Worm (Caenorhabditis elegans) whole organism, L1 larva: ENCODE results near the gene D1046.2.

Experiments
- C04F5.9 ChIP-seq: sonication (generic microtip); optimal IDR thresholded peaks from 2 replicates; lab custom pipeline; 2016; ENCODE audit warnings: missing genetic modification characterization, missing compliant biosample characterization
- C34B4.2 ChIP-seq: sonication (generic microtip); optimal IDR thresholded peaks from 2 replicates; lab custom pipeline; 2017; ENCODE audit warnings: mild to moderate bottlenecking, missing genetic modification characterization, missing compliant biosample characterization
- Y116A8C.19 ChIP-seq: sonication (generic microtip); optimal IDR thresholded peaks from 2 replicates; lab custom pipeline; 2016; ENCODE audit warnings: missing compliant biosample characterization, missing genetic modification characterization, borderline replicate concordance
- aha-1 ChIP-seq: fragments of 150-350 bp; optimal IDR thresholded peaks from 2 replicates; lab custom pipeline; 2014; ENCODE audit warnings: missing biosample characterization, missing genetic modification characterization
- alr-1 ChIP-seq: fragments of 200-800 bp; sonication (Bioruptor generic); optimal IDR thresholded peaks from 2 replicates; lab custom pipeline; 2018; ENCODE audit warnings: borderline replicate concordance, mild to moderate bottlenecking, missing genetic modification characterization, missing compliant biosample characterization
- aly-2 ChIP-seq: fragments of 150-350 bp; optimal IDR thresholded peaks from 2 replicates; lab custom pipeline; 2014; ENCODE audit warnings: missing biosample characterization, missing genetic modification characterization
- ceh-88 ChIP-seq: fragments of 200-800 bp; sonication (Bioruptor generic); IDR thresholded peaks from 2 replicates; pipeline ENCODE4 v1.3.6; 2022; ENCODE audit warnings: missing genetic modification characterization, missing compliant biosample characterization
- dsc-1 ChIP-seq: sonication (generic microtip); optimal IDR thresholded peaks from 2 replicates; lab custom pipeline; 2016; ENCODE audit warnings: mild to moderate bottlenecking, missing genetic modification characterization, missing compliant biosample characterization
- ets-5 ChIP-seq: fragments of 200-800 bp; sonication (Bioruptor generic); IDR thresholded peaks from 2 replicates; pipeline ENCODE4 v1.3.6; 2022; ENCODE audit warnings: missing genetic modification characterization, missing compliant biosample characterization
- grh-1 ChIP-seq: fragments of 200-800 bp; sonication (Bioruptor generic); IDR thresholded peaks from 2 replicates; pipeline ENCODE4 v1.3.6; 2022; ENCODE audit warnings: missing genetic modification reagents, missing genetic modification characterization, missing compliant biosample characterization
- hlh-4 ChIP-seq: sonication (generic microtip); optimal IDR thresholded peaks from 2 replicates; lab custom pipeline; 2016; ENCODE audit warnings: mild to moderate bottlenecking, missing genetic modification characterization, missing compliant biosample characterization
- hpl-2 ChIP-seq: fragments of 150-350 bp; optimal IDR thresholded peaks from 2 replicates; lab custom pipeline; 2014; ENCODE audit warnings: missing biosample characterization, missing genetic modification reagents, missing genetic modification characterization
- lin-13 ChIP-seq: fragments of 150-350 bp; optimal IDR thresholded peaks from 2 replicates; lab custom pipeline; 2014; ENCODE audit warnings: missing biosample characterization, missing genetic modification reagents, missing genetic modification characterization
- lin-15B ChIP-seq: fragments of 150-350 bp; sonication (generic microtip); optimal IDR thresholded peaks from 3 replicates; lab custom pipeline; 2014; ENCODE audit warnings: missing biosample characterization, missing genetic modification characterization
- lin-39 ChIP-seq: fragments of 150-350 bp; optimal IDR thresholded peaks from 2 replicates; lab custom pipeline; 2014; ENCODE audit warnings: missing biosample characterization, missing genetic modification reagents, missing genetic modification characterization
- lir-3 ChIP-seq: sonication (generic microtip); optimal IDR thresholded peaks from 2 replicates; lab custom pipeline; 2016; ENCODE audit warnings: mild to moderate bottlenecking, missing genetic modification characterization, moderate library complexity, missing compliant biosample characterization; ENCODE audit not compliant: poor library complexity
- mef-2 ChIP-seq: fragments of 150-350 bp; optimal IDR thresholded peaks from 2 replicates; lab custom pipeline; 2014; ENCODE audit warnings: missing biosample characterization, missing genetic modification characterization
- nhr-11 ChIP-seq: fragments of 150-350 bp; optimal IDR thresholded peaks from 2 replicates; lab custom pipeline; 2014; ENCODE audit warnings: missing biosample characterization, missing genetic modification characterization
- nhr-19 ChIP-seq: fragments of 200-800 bp; sonication (Bioruptor generic); conservative IDR thresholded peaks from 2 replicates; pipeline ENCODE4 v1.3.6; 2022; ENCODE audit warnings: missing genetic modification characterization, missing compliant biosample characterization
- nhr-20 ChIP-seq: sonication (generic microtip); optimal IDR thresholded peaks from 2 replicates; lab custom pipeline; 2016; ENCODE audit warnings: mild to moderate bottlenecking, missing genetic modification characterization, missing compliant biosample characterization
- nhr-237 ChIP-seq: fragments of 150-350 bp; optimal IDR thresholded peaks from 2 replicates; lab custom pipeline; 2014; ENCODE audit warnings: missing biosample characterization, missing genetic modification characterization
- nhr-28 ChIP-seq: fragments of 150-350 bp; optimal IDR thresholded peaks from 2 replicates; lab custom pipeline; 2014; ENCODE audit warnings: missing biosample characterization, missing genetic modification characterization
- nhr-71 ChIP-seq: sonication (generic microtip); optimal IDR thresholded peaks from 2 replicates; lab custom pipeline; 2016; ENCODE audit warnings: mild to moderate bottlenecking, missing genetic modification characterization, moderate library complexity, missing compliant biosample characterization
- nhr-77 ChIP-seq: fragments of 150-350 bp; optimal IDR thresholded peaks from 2 replicates; lab custom pipeline; 2014; ENCODE audit warnings: missing biosample characterization, missing genetic modification characterization
- nhr-85 ChIP-seq: sonication (generic microtip); peaks from one replicate; lab custom pipeline; 2016; ENCODE audit warnings: missing genetic modification characterization, inconsistent platforms, missing compliant biosample characterization
- nhr-90 ChIP-seq: sonication (generic microtip); optimal IDR thresholded peaks from 2 replicates; lab custom pipeline; 2016; ENCODE audit warnings: mild to moderate bottlenecking, missing genetic modification characterization, missing compliant biosample characterization; ENCODE audit not compliant: poor library complexity
- rnt-1 ChIP-seq: sonication (generic microtip); optimal IDR thresholded peaks from 2 replicates; lab custom pipeline; 2016; ENCODE audit warnings: mild to moderate bottlenecking, missing genetic modification characterization, moderate library complexity, missing compliant biosample characterization
- skn-1 ChIP-seq: fragments of 150-350 bp; optimal IDR thresholded peaks from 2 replicates; lab custom pipeline; 2014; ENCODE audit warnings: missing biosample characterization, missing genetic modification characterization
- snu-23 ChIP-seq: sonication (generic microtip); optimal IDR thresholded peaks from 2 replicates; lab custom pipeline; 2016; ENCODE audit warnings: missing genetic modification characterization, missing compliant biosample characterization
- sptf-1 ChIP-seq: fragments of 150-350 bp; optimal IDR thresholded peaks from 2 replicates; lab custom pipeline; 2014; ENCODE audit warnings: missing biosample characterization, missing genetic modification characterization
- swsn-7 ChIP-seq: sonication (generic microtip); optimal IDR thresholded peaks from 2 replicates; lab custom pipeline; 2016; ENCODE audit warnings: missing genetic modification characterization, missing compliant biosample characterization
- tbx-2 ChIP-seq: sonication (generic microtip); optimal IDR thresholded peaks from 2 replicates; lab custom pipeline; 2016; ENCODE audit warnings: missing genetic modification characterization, missing compliant biosample characterization
- tlp-1 ChIP-seq: fragments of 150-350 bp; optimal IDR thresholded peaks from 2 replicates; lab custom pipeline; 2014; ENCODE audit warnings: missing biosample characterization, missing genetic modification characterization
- unc-62 ChIP-seq: fragments of 150-350 bp; optimal IDR thresholded peaks from 2 replicates; lab custom pipeline; 2014; ENCODE audit warnings: missing biosample characterization, missing genetic modification reagents, missing genetic modification characterization
- vab-15 ChIP-seq: sonication (generic microtip); optimal IDR thresholded peaks from 2 replicates; lab custom pipeline; 2017; ENCODE audit warnings: missing genotype, mild to moderate bottlenecking, missing genetic modification characterization, missing compliant biosample characterization
- xbp-1 ChIP-seq: sonication (generic microtip); optimal IDR thresholded peaks from 2 replicates; lab custom pipeline; 2016; ENCODE audit warnings: missing genetic modification characterization, missing compliant biosample characterization
- zag-1 ChIP-seq: fragments of 150-350 bp; optimal IDR thresholded peaks from 2 replicates; lab custom pipeline; 2014; ENCODE audit warnings: missing biosample characterization, missing genetic modification characterization
- ztf-11 ChIP-seq, 2 experiments: sonication (generic microtip); optimal IDR thresholded peaks; 2 replicates each; lab custom pipeline; 2016 to 2017; ENCODE audit warnings: missing genetic modification characterization in 2 of 2, missing biosample characterization in 1 of 2, missing compliant biosample characterization in 1 of 2
- ztf-4 ChIP-seq: fragments of 150-350 bp; optimal IDR thresholded peaks from 2 replicates; lab custom pipeline; 2014; ENCODE audit warnings: missing biosample characterization, missing genetic modification characterization

Gene D1046.2

ce11 chrIV:8891131-8891530 lies 34.7 kb downstream of the D1046.2 start, which contains the start of gene spr-2 (continued):
- peak; percentile 84 for TF ChIP-seq rnt-1
- no peak for TF ChIP-seq hlh-4
- peak; percentile 54 for TF ChIP-seq ztf-4 (tag; lab: Kevin White, UChicago)
- peak; percentile 75 for TF ChIP-seq dsc-1 (tag; lab: Kevin White, UChicago)
- TF ChIP-seq snu-23 (GFP tag; lab: Kevin White, UChicago) = peak; percentile 78

- TF ChIP-seq nhr-85 (tag; lab: Kevin White, UChicago) (peak; percentile 35), vab-15 (no peak)
- TF ChIP-seq, all 84 proteins: peak for 1
Observed at ce11 chrIV:8888525-8889026, 37.3 kb downstream of the D1046.2 start, which contains the start of gene oma-1. TSS of gene oma-1 (plus strand) at chrIV:8888976.

- TF ChIP-seq lin-15B = no peak
- no peak for TF ChIP-seq tbx-2 (tag; lab: Kevin White, UChicago)
- no peak for TF ChIP-seq lin-13 (GFP tag; lab: Kevin White, UChicago)
- no peak for TF ChIP-seq C04F5.9 (tag; lab: Kevin White, UChicago)
- TF ChIP-seq sptf-1 (tag; lab: Kevin White, UChicago) = no peak
- no peak for TF ChIP-seq nhr-237 (tag; lab: Kevin White, UChicago)
- TF ChIP-seq unc-62 (GFP tag; lab: Kevin White, UChicago) = no peak
- TF ChIP-seq nhr-19 = no peak
- TF ChIP-seq C34B4.2 = no peak
- no peak for TF ChIP-seq grh-1 (GFP tag; lab: Robert Waterston, UW)
- no peak for TF ChIP-seq ztf-11 (tag; optimal IDR thresholded peaks at IDR 0.05; lab: Kevin White, UChicago)
- TF ChIP-seq ceh-88 = no peak
- TF ChIP-seq lin-39 (tag; lab: Kevin White, UChicago) = no peak
- no peak for TF ChIP-seq lir-3
- TF ChIP-seq nhr-71 = no peak
- no peak for TF ChIP-seq nhr-11 (tag; lab: Kevin White, UChicago)
- TF ChIP-seq ztf-4 (tag; lab: Kevin White, UChicago) = no peak
- no peak for TF ChIP-seq swsn-7 (tag; lab: Kevin White, UChicago)
- no peak for TF ChIP-seq tlp-1 (tag; lab: Kevin White, UChicago)
Observed at ce11 chrIV:8886228-8886627, 39.6 kb downstream of the D1046.2 start, which contains the start of gene C09G9.5. TSS of gene C09G9.5 (plus strand) at chrIV:8886528.

- no peak for TF ChIP-seq unc-62 (GFP tag; lab: Kevin White, UChicago)
- no peak for TF ChIP-seq nhr-28 (tag; lab: Kevin White, UChicago)
- TF ChIP-seq ets-5 = no peak
- TF ChIP-seq hpl-2 (GFP tag; lab: Kevin White, UChicago) = no peak
- TF ChIP-seq nhr-90 = no peak
- no peak for TF ChIP-seq nhr-77 (tag; lab: Kevin White, UChicago)
- no peak for TF ChIP-seq Y116A8C.19
- no peak for TF ChIP-seq mef-2
- no peak for TF ChIP-seq sptf-1 (tag; lab: Kevin White, UChicago)
- no peak for TF ChIP-seq xbp-1 (tag; lab: Kevin White, UChicago)
- TF ChIP-seq aly-2 (tag; lab: Kevin White, UChicago) = no peak
- TF ChIP-seq alr-1 = no peak
- no peak for TF ChIP-seq tbx-2 (tag; lab: Kevin White, UChicago)
- no peak for TF ChIP-seq aha-1 (tag; lab: Kevin White, UChicago)
- TF ChIP-seq ztf-11 (tag; optimal IDR thresholded peaks at IDR 0.05; lab: Kevin White, UChicago) = no peak
- TF ChIP-seq nhr-20 (tag; lab: Kevin White, UChicago) = no peak
- TF ChIP-seq skn-1 (tag; lab: Kevin White, UChicago) = no peak
- TF ChIP-seq zag-1 (tag; lab: Kevin White, UChicago) = no peak
Observed at ce11 chrIV:8881181-8881580, 44.7 kb downstream of the D1046.2 start, which contains the start of gene C09G9.8. TSS of gene C09G9.8 (plus strand) at chrIV:8881481.
